Worm (Caenorhabditis elegans): ENCODE data around the gene srb-11.

The srb-11 gene

ce11 chrIII:6492807-6493206, at the start of gene srb-11:
Gene srb-11, minus strand, starts transcription at chrIII:6492907.
- TF ChIP-seq ref-1 (GFP tag; conservative IDR thresholded peaks at IDR 0.05) (no peak), T22C8.4 (GFP tag; IDR thresholded peaks at IDR 0.05) (no peak), med-1 (GFP tag; optimal IDR thresholded peaks at IDR 0.05; ENCODE audit: insufficient read depth) (no peak), tab-1 (GFP tag; IDR thresholded peaks at IDR 0.05) (no peak), ztf-23 (GFP tag; IDR thresholded peaks at IDR 0.05) (no peak), flt-1 (GFP tag; IDR thresholded peaks at IDR 0.05) (no peak), ztf-29 (GFP tag; IDR thresholded peaks at IDR 0.05) (no peak), klf-2 (GFP tag; conservative IDR thresholded peaks at IDR 0.05) (no peak), cog-1 (tag; optimal IDR thresholded peaks at IDR 0.05) (no peak)

- TF ChIP-seq cog-1 (tag; optimal IDR thresholded peaks at IDR 0.05) (peak; percentile 69), T22C8.4 (GFP tag; IDR thresholded peaks at IDR 0.05) (0 out of 2 replicates have a peak, but pooled peaks have one; percentile 43), flt-1 (GFP tag; IDR thresholded peaks at IDR 0.05) (peak; percentile 64; the same call in 1 of the 2 replicates), tab-1 (GFP tag; IDR thresholded peaks at IDR 0.05) (no peak)
These were observed 44.4 kb upstream of the srb-11 start, which contains the start of gene C09E7.4 for ce11 chrIII:6536945-6537568. Gene C09E7.4, minus strand, starts transcription at chrIII:6536995.

- TF ChIP-seq tab-1 (GFP tag; IDR thresholded peaks at IDR 0.05) (no peak), ztf-23 (GFP tag; IDR thresholded peaks at IDR 0.05) (no peak)
These were observed 39.9 kb upstream of the srb-11 start, which contains the start of gene srxa-5 for ce11 chrIII:6532647-6533046. Gene srxa-5, plus strand, starts transcription at chrIII:6532947.

DNA sequence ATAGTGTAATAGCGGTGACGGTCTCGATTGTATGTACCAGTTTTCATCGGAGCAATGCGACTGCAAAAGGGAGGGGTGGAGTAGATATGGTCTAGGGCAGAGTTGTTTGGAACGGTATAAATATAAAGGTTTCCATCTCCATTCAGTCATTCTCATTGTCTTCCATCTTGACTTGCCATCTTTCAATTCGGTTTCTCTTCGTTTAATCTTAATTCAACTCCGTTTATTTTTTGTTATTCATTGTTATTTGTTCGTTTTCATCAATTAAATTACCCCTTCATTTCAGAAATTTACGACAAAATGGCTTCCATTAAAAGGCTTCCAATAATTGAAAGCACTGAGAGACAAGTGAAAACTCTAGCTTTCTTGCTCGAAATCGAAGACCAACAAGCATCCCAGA, 38.4 kb upstream of the srb-11 start, which contains the start of gene C09E7.11:
Gene C09E7.11, plus strand, starts transcription at position 301 of the 400 bp plus-strand sequence.
- TF ChIP-seq klf-2 (GFP tag; conservative IDR thresholded peaks at IDR 0.05) (no peak), T22C8.4 (GFP tag; IDR thresholded peaks at IDR 0.05) (no peak), ref-1 (GFP tag; conservative IDR thresholded peaks at IDR 0.05) (no peak), ztf-29 (GFP tag; IDR thresholded peaks at IDR 0.05) (no peak)

ce11 chrIII:6527902-6528301, 35.2 kb upstream of the srb-11 start, which contains the start of gene pqn-10:
Gene pqn-10, plus strand, starts transcription at chrIII:6528202.
- TF ChIP-seq T22C8.4 (GFP tag; IDR thresholded peaks at IDR 0.05) (no peak), ref-1 (GFP tag; conservative IDR thresholded peaks at IDR 0.05) (no peak)

DNA sequence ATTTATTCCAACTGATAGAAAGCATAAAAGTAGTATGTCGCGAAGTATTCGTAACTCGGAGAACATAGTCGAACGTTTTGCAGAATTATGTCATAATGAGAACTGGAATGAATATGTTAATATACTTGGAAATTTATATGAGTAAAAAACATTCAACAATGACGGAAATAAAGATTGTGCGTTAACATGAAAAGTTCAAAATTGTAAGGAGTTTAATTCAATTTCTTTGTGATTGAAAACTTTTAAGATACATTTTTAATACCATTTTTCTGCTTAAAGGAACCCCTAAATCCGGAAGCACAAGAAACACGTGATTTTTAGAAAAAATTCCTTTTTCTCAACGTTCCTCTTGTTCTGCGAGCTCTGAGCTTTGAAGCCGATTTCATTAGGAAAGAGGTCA, 32.9 kb upstream of the srb-11 start, which contains the start of gene oig-1:
Gene oig-1, minus strand, starts transcription at position 101 of the 400 bp plus-strand sequence.
- TF ChIP-seq T22C8.4 (GFP tag; IDR thresholded peaks at IDR 0.05), result no peak
- no peak for TF ChIP-seq tab-1 (GFP tag; IDR thresholded peaks at IDR 0.05)
- TF ChIP-seq ztf-23 (GFP tag; IDR thresholded peaks at IDR 0.05), result no peak
- no peak for TF ChIP-seq cog-1 (tag; optimal IDR thresholded peaks at IDR 0.05)
- no peak for TF ChIP-seq klf-2 (GFP tag; conservative IDR thresholded peaks at IDR 0.05)
- no peak for TF ChIP-seq med-1 (GFP tag; optimal IDR thresholded peaks at IDR 0.05; ENCODE audit: insufficient read depth)
- no peak for TF ChIP-seq ztf-29 (GFP tag; IDR thresholded peaks at IDR 0.05)
- TF ChIP-seq flt-1 (GFP tag; IDR thresholded peaks at IDR 0.05), result no peak
- TF ChIP-seq ref-1 (GFP tag; conservative IDR thresholded peaks at IDR 0.05), result no peak

DNA sequence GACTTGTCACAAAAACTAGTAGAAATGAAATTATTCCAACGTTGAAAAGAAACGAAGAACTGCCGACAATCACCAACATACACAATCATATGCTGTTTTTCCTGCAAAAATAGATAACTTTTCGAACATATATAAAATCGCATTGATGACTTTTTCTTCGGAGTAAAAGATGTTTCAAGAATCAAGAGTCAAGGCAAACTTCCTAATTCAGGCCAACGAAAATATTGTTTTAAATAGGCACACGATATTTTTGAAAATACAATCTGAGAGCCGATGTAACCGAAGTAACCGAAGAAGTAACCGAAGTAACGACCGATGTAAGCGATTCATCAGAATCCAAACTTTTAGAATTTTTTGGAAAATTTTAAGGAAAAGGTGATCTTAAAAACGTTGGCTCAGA, 27.2 kb upstream of the srb-11 start, which contains the start of gene C09E7.10:
Gene C09E7.10, minus strand, starts transcription at position 101 of the 400 bp plus-strand sequence.
- TF ChIP-seq ztf-29 (GFP tag; IDR thresholded peaks at IDR 0.05) (no peak), med-1 (GFP tag; optimal IDR thresholded peaks at IDR 0.05; ENCODE audit: insufficient read depth) (no peak), T22C8.4 (GFP tag; IDR thresholded peaks at IDR 0.05) (no peak), flt-1 (GFP tag; IDR thresholded peaks at IDR 0.05) (no peak), ztf-23 (GFP tag; IDR thresholded peaks at IDR 0.05) (no peak), cog-1 (tag; optimal IDR thresholded peaks at IDR 0.05) (no peak), ref-1 (GFP tag; conservative IDR thresholded peaks at IDR 0.05) (no peak), klf-2 (GFP tag; conservative IDR thresholded peaks at IDR 0.05) (no peak), tab-1 (GFP tag; IDR thresholded peaks at IDR 0.05) (no peak)

DNA sequence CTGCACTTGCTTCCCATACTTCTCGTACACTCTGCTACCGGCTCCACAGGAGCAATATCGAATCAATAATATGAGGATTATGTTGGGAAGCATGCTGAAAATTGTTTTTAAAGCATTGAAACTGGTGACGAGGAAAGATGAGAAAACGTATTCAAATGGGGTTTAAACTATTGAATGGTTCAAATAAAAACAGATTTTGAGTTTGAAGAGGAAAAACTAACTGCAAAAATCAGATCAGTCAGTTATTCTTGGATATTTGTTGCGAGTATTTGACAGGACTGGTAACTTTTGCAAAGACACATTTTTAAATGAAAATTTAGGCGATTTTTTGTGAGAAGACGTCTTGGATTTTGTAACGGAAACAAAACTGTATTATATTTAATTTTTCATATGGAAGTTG, 22.0 kb upstream of the srb-11 start, which contains the start of gene acr-5:
Gene acr-5, minus strand, starts transcription at position 101 of the 400 bp plus-strand sequence.
- no peak for TF ChIP-seq med-1 (GFP tag; optimal IDR thresholded peaks at IDR 0.05; ENCODE audit: insufficient read depth)
- TF ChIP-seq ref-1 (GFP tag; conservative IDR thresholded peaks at IDR 0.05), result no peak

- TF ChIP-seq ztf-23 (GFP tag; IDR thresholded peaks at IDR 0.05), result no peak
- TF ChIP-seq ztf-29 (GFP tag; IDR thresholded peaks at IDR 0.05), result no peak
- TF ChIP-seq med-1 (GFP tag; optimal IDR thresholded peaks at IDR 0.05; ENCODE audit: insufficient read depth), result no peak
- no peak for TF ChIP-seq cog-1 (tag; optimal IDR thresholded peaks at IDR 0.05)
- no peak for TF ChIP-seq tab-1 (GFP tag; IDR thresholded peaks at IDR 0.05)
- TF ChIP-seq T22C8.4 (GFP tag; IDR thresholded peaks at IDR 0.05), result no peak
- no peak for TF ChIP-seq flt-1 (GFP tag; IDR thresholded peaks at IDR 0.05)
- no peak for TF ChIP-seq ref-1 (GFP tag; conservative IDR thresholded peaks at IDR 0.05)
- TF ChIP-seq klf-2 (GFP tag; conservative IDR thresholded peaks at IDR 0.05), result no peak
These were observed 16.6 kb upstream of the srb-11 start for ce11 chrIII:6509301-6509700.

ce11 chrIII:6508327-6508726, 15.6 kb upstream of the srb-11 start:
- TF ChIP-seq med-1 (GFP tag; optimal IDR thresholded peaks at IDR 0.05; ENCODE audit: insufficient read depth) (no peak), flt-1 (GFP tag; IDR thresholded peaks at IDR 0.05) (no peak), ztf-29 (GFP tag; IDR thresholded peaks at IDR 0.05) (no peak), ztf-23 (GFP tag; IDR thresholded peaks at IDR 0.05) (no peak), T22C8.4 (GFP tag; IDR thresholded peaks at IDR 0.05) (no peak), ref-1 (GFP tag; conservative IDR thresholded peaks at IDR 0.05) (no peak), tab-1 (GFP tag; IDR thresholded peaks at IDR 0.05) (no peak), cog-1 (tag; optimal IDR thresholded peaks at IDR 0.05) (no peak), klf-2 (GFP tag; conservative IDR thresholded peaks at IDR 0.05) (no peak)

All from whole organism, midembryonic.